Worm (Caenorhabditis elegans): ENCODE data around the gene irld-48.

The irld-48 gene

ce11 chrII:2919074-2919857 is 36.6 kb upstream of the irld-48 start, which contains the start of the genes ncap-1 and Y110A2AR.1:
TSS of gene ncap-1 (minus strand) at chrII:2919314.
TSS of gene Y110A2AR.1 (plus strand) at chrII:2919710.
- TF ChIP-seq tlf-1 (GFP tag; optimal IDR thresholded peaks at IDR 0.05): no peak
- TF ChIP-seq F39B2.1 (GFP tag; IDR thresholded peaks at IDR 0.05): no peak
- no peak for TF ChIP-seq dox-1 (GFP tag; IDR thresholded peaks at IDR 0.05)
- TF ChIP-seq mes-4 (tag; optimal IDR thresholded peaks at IDR 0.05): no peak
- TF ChIP-seq madf-6 (GFP tag; IDR thresholded peaks at IDR 0.05): peak; percentile 93
- TF ChIP-seq mel-28 (tag; optimal IDR thresholded peaks at IDR 0.05; ENCODE audit: borderline replicate concordance): no peak
- TF ChIP-seq T26A5.8 (tag; optimal IDR thresholded peaks at IDR 0.05): no peak
- TF ChIP-seq ztf-26 (tag; optimal IDR thresholded peaks at IDR 0.05): no peak
- no peak for TF ChIP-seq F57C9.4 (tag; optimal IDR thresholded peaks at IDR 0.05)
- no peak for TF ChIP-seq ztf-28 (GFP tag; IDR thresholded peaks at IDR 0.05)
- no peak for TF ChIP-seq him-1 (tag; optimal IDR thresholded peaks at IDR 0.05)
- no peak for TF ChIP-seq madf-10 (tag; optimal IDR thresholded peaks at IDR 0.05)
- TF ChIP-seq lsy-27 (tag; optimal IDR thresholded peaks at IDR 0.05; ENCODE audit: borderline replicate concordance, insufficient read depth): no peak
- no peak for TF ChIP-seq F57A8.1 (GFP tag; optimal IDR thresholded peaks at IDR 0.05)
- TF ChIP-seq madf-8 (GFP tag; conservative IDR thresholded peaks at IDR 0.05): peak; percentile 80
- no peak for TF ChIP-seq hlh-26 (GFP tag; conservative IDR thresholded peaks at IDR 0.05)
- TF ChIP-seq Y79H2A.3 (GFP tag; conservative IDR thresholded peaks at IDR 0.05): no peak
- no peak for TF ChIP-seq aptf-2 (GFP tag; conservative IDR thresholded peaks at IDR 0.05)
- TF ChIP-seq let-526 (GFP tag; IDR thresholded peaks at IDR 0.05): no peak
- no peak for TF ChIP-seq F22D6.2 (tag; optimal IDR thresholded peaks at IDR 0.05)
- TF ChIP-seq hmg-1.2 (GFP tag; IDR thresholded peaks at IDR 0.05): peak; percentile 25; the same call in 1 of the 2 replicates
- peak; percentile 87 for TF ChIP-seq ceh-91 (GFP tag; IDR thresholded peaks at IDR 0.05)
- no peak for TF ChIP-seq madf-3 (GFP tag; IDR thresholded peaks at IDR 0.05)
- peak; percentile 16 for TF ChIP-seq athp-1 (tag; optimal IDR thresholded peaks at IDR 0.05)
- no peak for TF ChIP-seq ztf-22 (GFP tag; optimal IDR thresholded peaks at IDR 0.05)
- TF ChIP-seq lag-1 (GFP tag; IDR thresholded peaks at IDR 0.05): no peak
- TF ChIP-seq ceh-100 (GFP tag; IDR thresholded peaks at IDR 0.05): no peak
- TF ChIP-seq B0261.1 (tag; optimal IDR thresholded peaks at IDR 0.05): no peak
- no peak for TF ChIP-seq ztf-25 (GFP tag; IDR thresholded peaks at IDR 0.05)
- peak; percentile 4 for TF ChIP-seq snpc-1.1 (tag; optimal IDR thresholded peaks at IDR 0.05; ENCODE audit: insufficient read depth)
- no peak for TF ChIP-seq egrh-3 (GFP tag; IDR thresholded peaks at IDR 0.05)
- TF ChIP-seq rcor-1 (GFP tag; IDR thresholded peaks at IDR 0.05): 0 out of 2 replicates have a peak, but pooled peaks have one; percentile 29
- no peak for TF ChIP-seq akir-1 (GFP tag; optimal IDR thresholded peaks at IDR 0.05)
- no peak for TF ChIP-seq T07F8.4 (tag; optimal IDR thresholded peaks at IDR 0.05)
- TF ChIP-seq F10E7.11 (tag; optimal IDR thresholded peaks at IDR 0.05): no peak
- TF ChIP-seq lir-1 (GFP tag; conservative IDR thresholded peaks at IDR 0.05): no peak
- TF ChIP-seq ccch-3 (GFP tag; optimal IDR thresholded peaks at IDR 0.05): no peak
- no peak for TF ChIP-seq nhr-90 (tag; optimal IDR thresholded peaks at IDR 0.05)
- TF ChIP-seq F52B5.7 (tag; optimal IDR thresholded peaks at IDR 0.05): no peak
- no peak for TF ChIP-seq F49E8.2 (tag; optimal IDR thresholded peaks at IDR 0.05; ENCODE audit: insufficient read depth)
- no peak for TF ChIP-seq lin-26 (GFP tag; IDR thresholded peaks at IDR 0.05)
- TF ChIP-seq lin-35 (GFP tag; optimal IDR thresholded peaks at IDR 0.05): no peak
- TF ChIP-seq nhr-120 (GFP tag; IDR thresholded peaks at IDR 0.05): no peak
- peak; percentile 45 for TF ChIP-seq unc-130 (GFP tag; optimal IDR thresholded peaks at IDR 0.05)
- TF ChIP-seq xnd-1 (tag; optimal IDR thresholded peaks at IDR 0.05): peak; percentile 98
- TF ChIP-seq F33H1.4 (GFP tag; IDR thresholded peaks at IDR 0.05): peak; percentile 99
- TF ChIP-seq let-607 (tag; optimal IDR thresholded peaks at IDR 0.05): no peak
